Worm (Caenorhabditis elegans) whole organism, L4 larva: ENCODE measurements around the gene T24C12.1.
A peak's percentile ranks its signal among the peaks of the same experiment; 100 is the strongest.

Experiments
- F26F4.8 ChIP-seq: fragments of 200-800 bp; sonication (Bioruptor generic); conservative IDR thresholded peaks from 2 replicates; pipeline ENCODE4 v1.3.6; 2022; ENCODE audit warnings: missing genetic modification characterization, missing compliant biosample characterization
- T20F7.1 ChIP-seq: fragments of 200-800 bp; sonication (Bioruptor generic); optimal IDR thresholded peaks from 2 replicates; lab custom pipeline; 2018; ENCODE audit warnings: mild to moderate bottlenecking, missing genetic modification characterization, missing compliant biosample characterization
- Y105C5A.15 ChIP-seq: fragments of 200-800 bp; sonication (Bioruptor generic); IDR thresholded peaks from 2 replicates; pipeline ENCODE4 v1.3.6; 2022; ENCODE audit warnings: missing genetic modification characterization, missing compliant biosample characterization
- arid-1 ChIP-seq: fragments of 200-800 bp; sonication (Bioruptor generic); conservative IDR thresholded peaks from 2 replicates; pipeline ENCODE4 v1.3.6; 2022; ENCODE audit warnings: missing genetic modification reagents, missing genetic modification characterization, missing compliant biosample characterization
- ceh-28 ChIP-seq: fragments of 150-350 bp; optimal IDR thresholded peaks from 2 replicates; lab custom pipeline; 2014; ENCODE audit warnings: missing biosample characterization, missing genetic modification reagents, missing genetic modification characterization
- ceh-32 ChIP-seq: sonication (generic microtip); optimal IDR thresholded peaks from 2 replicates; lab custom pipeline; 2016; ENCODE audit warnings: mild to moderate bottlenecking, missing genetic modification characterization, missing compliant biosample characterization; ENCODE audit not compliant: poor library complexity
- daf-16 ChIP-seq, 3 experiments: sonication (generic microtip); optimal IDR thresholded peaks; 2 replicates each; lab custom pipeline; 2016 to 2017; ENCODE audit warnings: missing genetic modification characterization in 3 of 3, missing genetic modification reagents in 3 of 3, mild to moderate bottlenecking in 2 of 3, missing compliant biosample characterization in 2 of 3, missing biosample characterization in 1 of 3, moderate library complexity in 1 of 3
- dmd-6 ChIP-seq: fragments of 200-800 bp; sonication (Bioruptor generic); IDR thresholded peaks from 2 replicates; pipeline ENCODE4 v1.3.6; 2022; ENCODE audit warnings: missing genetic modification reagents, missing genetic modification characterization, missing compliant biosample characterization
- dve-1 ChIP-seq: sonication (generic microtip); optimal IDR thresholded peaks from 2 replicates; lab custom pipeline; 2017; ENCODE audit warnings: antibody characterized with exemption, mild to moderate bottlenecking, missing genetic modification characterization, missing compliant biosample characterization; ENCODE audit not compliant: insufficient read depth
- fos-1 ChIP-seq: fragments of 150-350 bp; optimal IDR thresholded peaks from 2 replicates; lab custom pipeline; 2014; ENCODE audit warnings: missing biosample characterization, missing genetic modification characterization
- gei-8 ChIP-seq: fragments of 200-800 bp; sonication (Bioruptor generic); optimal IDR thresholded peaks from 2 replicates; lab custom pipeline; 2018; ENCODE audit warnings: mild to moderate bottlenecking, missing genetic modification characterization, missing compliant biosample characterization
- hlh-11 ChIP-seq: fragments of 200-800 bp; sonication (Bioruptor generic); optimal IDR thresholded peaks from 2 replicates; lab custom pipeline; 2018; ENCODE audit warnings: mild to moderate bottlenecking, missing genetic modification characterization, missing compliant biosample characterization
- hlh-30 ChIP-seq: sonication (generic microtip); optimal IDR thresholded peaks from 2 replicates; lab custom pipeline; 2017; ENCODE audit warnings: antibody characterized with exemption, mild to moderate bottlenecking, missing genetic modification characterization, missing compliant biosample characterization; ENCODE audit not compliant: insufficient read depth
- lin-1 ChIP-seq: fragments of 200-800 bp; sonication (Bioruptor generic); IDR thresholded peaks from 2 replicates; pipeline ENCODE4 v1.3.6; 2022; ENCODE audit warnings: missing genetic modification reagents, missing genetic modification characterization, missing compliant biosample characterization
- lsy-2 ChIP-seq, 2 experiments: fragments of 150-350 bp in 1 of 2; sonication (generic microtip) in 1 of 2; optimal IDR thresholded peaks; 2 replicates each; lab custom pipeline; 2014 to 2017; ENCODE audit warnings: missing biosample characterization in 2 of 2, missing genetic modification characterization in 2 of 2
- mdl-1 ChIP-seq, 2 experiments: fragments of 150-350 bp in 1 of 2; sonication (generic microtip) in 1 of 2; optimal IDR thresholded peaks; 2 replicates each; lab custom pipeline; 2014 to 2017; ENCODE audit warnings: missing biosample characterization in 2 of 2, missing genetic modification characterization in 2 of 2
- mdt-29 ChIP-seq: fragments of 200-800 bp; sonication (Bioruptor generic); IDR thresholded peaks from 2 replicates; pipeline ENCODE4 v1.3.6; 2022; ENCODE audit warnings: missing genetic modification reagents, missing genetic modification characterization, missing compliant biosample characterization
- mes-2 ChIP-seq: sonication (generic microtip); optimal IDR thresholded peaks from 2 replicates; lab custom pipeline; 2016; ENCODE audit warnings: missing genotype, mild to moderate bottlenecking, missing genetic modification characterization, missing compliant biosample characterization; ENCODE audit not compliant: poor library complexity, severe bottlenecking
- nhr-28 ChIP-seq: fragments of 150-350 bp; optimal IDR thresholded peaks from 2 replicates; lab custom pipeline; 2014; ENCODE audit warnings: missing biosample characterization, missing genetic modification characterization
- php-3 ChIP-seq: fragments of 200-800 bp; sonication (Bioruptor generic); IDR thresholded peaks from 2 replicates; pipeline ENCODE4 v1.3.6; 2022; ENCODE audit warnings: missing genetic modification reagents, missing genetic modification characterization, missing compliant biosample characterization
- pqm-1 ChIP-seq: sonication (generic microtip); optimal IDR thresholded peaks from 2 replicates; lab custom pipeline; 2017; ENCODE audit warnings: missing biosample characterization, missing genetic modification characterization
- snpc-4 ChIP-seq: fragments of 150-350 bp; optimal IDR thresholded peaks from 2 replicates; lab custom pipeline; 2014; ENCODE audit warnings: missing biosample characterization, missing genetic modification characterization
- spr-3 ChIP-seq: fragments of 200-800 bp; sonication (Bioruptor generic); optimal IDR thresholded peaks from 2 replicates; lab custom pipeline; 2018; ENCODE audit warnings: mild to moderate bottlenecking, missing genetic modification characterization, missing compliant biosample characterization
- tra-1 ChIP-seq: fragments of 200-800 bp; sonication (Bioruptor generic); IDR thresholded peaks from 2 replicates; pipeline ENCODE4 v1.3.6; 2022; ENCODE audit warnings: missing genetic modification reagents, missing genetic modification characterization, missing compliant biosample characterization
- unc-39 ChIP-seq: sonication (generic microtip); optimal IDR thresholded peaks from 2 replicates; lab custom pipeline; 2017; ENCODE audit warnings: missing biosample characterization, missing genetic modification characterization
- unc-62 ChIP-seq, 3 experiments: fragments of 150-350 bp in 1 of 3; sonication (generic microtip); optimal IDR thresholded peaks in 2 of 3; peaks in 1 of 3; 1 replicate in 1 of 3; 2 replicates in 2 of 3; lab custom pipeline; 2014 to 2017; ENCODE audit warnings: missing biosample characterization in 3 of 3, missing genetic modification characterization in 3 of 3, missing genetic modification reagents in 3 of 3, missing genotype in 1 of 3
- zfp-3 ChIP-seq: fragments of 200-800 bp; sonication (Bioruptor generic); conservative IDR thresholded peaks from 2 replicates; pipeline ENCODE4 v1.3.6; 2022; ENCODE audit warnings: missing genetic modification reagents, missing genetic modification characterization, missing compliant biosample characterization
- ztf-7 ChIP-seq: fragments of 150-350 bp; optimal IDR thresholded peaks from 2 replicates; lab custom pipeline; 2014; ENCODE audit warnings: missing biosample characterization, missing genetic modification characterization

Gene T24C12.1

DNA sequence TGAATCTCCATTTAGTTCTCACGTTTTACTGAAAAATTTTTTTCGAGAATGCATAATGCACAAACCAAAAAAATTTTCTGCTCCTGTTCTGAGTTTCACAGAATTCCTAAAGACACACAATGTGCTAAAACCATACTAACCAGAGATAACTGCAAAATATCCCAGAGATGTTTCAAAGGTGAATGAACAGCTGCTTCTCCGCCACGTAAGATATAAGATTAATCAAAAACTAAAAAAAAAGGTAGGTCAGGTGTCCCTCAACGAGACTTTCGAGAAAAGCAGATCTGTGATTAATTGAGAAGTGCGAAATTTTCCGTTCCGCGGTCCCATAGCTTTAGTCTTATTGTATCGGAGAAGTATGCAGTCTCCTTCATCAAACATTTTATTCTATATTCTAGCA lies 34.5 kb upstream of the T24C12.1 start, which contains the start of gene F48B9.3:
TSS of gene F48B9.3 (plus strand) at position 301 of the 400 bp plus-strand sequence.
- no peak for TF ChIP-seq T20F7.1 (GFP tag; lab: Kevin White, UChicago)
- no peak for TF ChIP-seq lin-1 (GFP tag; lab: Robert Waterston, UW)
- TF ChIP-seq F26F4.8 (GFP tag; lab: Robert Waterston, UW), result no peak

DNA sequence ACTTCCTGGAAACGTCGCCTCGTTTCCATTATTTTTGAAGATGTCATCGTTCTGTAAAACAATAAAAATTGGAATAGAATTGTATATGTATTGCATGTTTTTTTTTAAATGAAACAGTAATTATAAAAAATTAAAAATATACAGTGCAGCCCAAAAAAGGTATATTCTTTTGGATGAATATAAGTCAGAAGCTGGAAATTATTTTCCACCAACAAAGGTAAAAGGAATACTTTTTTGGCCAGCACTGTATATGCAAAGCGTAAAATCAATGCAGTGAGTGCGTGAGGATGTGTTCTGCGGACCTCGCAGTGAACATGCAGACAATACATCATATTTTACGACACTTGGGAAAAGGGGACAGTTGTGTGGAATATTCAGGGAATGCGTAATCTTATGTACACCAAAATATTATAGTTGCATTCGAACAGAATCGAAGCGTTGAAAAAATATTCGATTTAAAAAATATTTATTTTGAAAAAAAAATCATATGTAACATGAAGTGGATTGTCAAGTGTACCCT lies 22.8 kb upstream of the T24C12.1 start, which contains the start of gene F48B9.8:
TSS of gene F48B9.8 (minus strand) at position 51 of the 520 bp plus-strand sequence.
- TF ChIP-seq ceh-32 (no peak), unc-62 (GFP tag; optimal IDR thresholded peaks at IDR 0.05 in 1 of 2; lab: Kevin White, UChicago) (peak in 1 of 2 experiments; percentile 70), unc-62 (tag; optimal IDR thresholded peaks at IDR 0.05; lab: Kevin White, UChicago) (no peak), arid-1 (GFP tag; lab: Robert Waterston, UW) (no peak), ztf-7 (tag; lab: Kevin White, UChicago) (peak; percentile 10), mes-2 (tag; lab: Kevin White, UChicago) (peak; percentile 16), nhr-28 (tag; lab: Kevin White, UChicago) (no peak), lsy-2 (tag; optimal IDR thresholded peaks at IDR 0.05; lab: Kevin White, UChicago) (peak in 1 of 2 experiments; percentile 51), gei-8 (no peak)

DNA sequence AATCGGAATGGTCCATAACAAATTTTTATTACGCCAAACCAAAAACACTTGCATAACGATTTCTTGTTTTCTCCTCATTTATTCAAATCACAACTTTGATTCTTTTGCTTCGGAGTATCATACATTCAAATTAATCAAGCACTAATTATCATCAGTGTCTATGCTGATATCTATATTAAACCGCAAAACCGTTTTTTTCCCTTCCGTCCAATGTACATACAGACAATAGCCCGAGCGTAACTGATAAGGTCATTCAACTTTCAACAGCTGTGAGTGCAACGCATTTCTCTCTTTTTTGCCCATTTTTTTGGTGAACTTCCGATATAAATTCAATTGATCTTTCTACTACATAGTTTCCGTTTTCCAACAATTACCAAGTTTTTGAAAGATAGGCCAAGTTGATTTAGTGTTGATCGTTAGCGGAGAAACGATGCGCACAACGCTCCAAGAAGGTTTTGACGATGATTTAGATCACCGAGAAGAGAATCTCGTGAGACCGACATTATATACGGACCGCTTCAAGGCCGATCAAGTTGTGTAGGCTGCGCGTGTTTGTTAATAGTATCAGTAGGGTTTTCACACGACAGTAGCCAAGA lies 21.4 kb upstream of the T24C12.1 start:
- TF ChIP-seq Y105C5A.15 (no peak), pqm-1 (peak; percentile 40), unc-62 (GFP tag; optimal IDR thresholded peaks at IDR 0.05 in 1 of 2; lab: Kevin White, UChicago) (peak in 1 of 2 experiments; percentile 82), unc-62 (tag; optimal IDR thresholded peaks at IDR 0.05; lab: Kevin White, UChicago) (no peak), mdt-29 (GFP tag; lab: Robert Waterston, UW) (no peak), dmd-6 (GFP tag; lab: Robert Waterston, UW) (peak; percentile 8; the same call in 1 of the 2 replicates)

DNA sequence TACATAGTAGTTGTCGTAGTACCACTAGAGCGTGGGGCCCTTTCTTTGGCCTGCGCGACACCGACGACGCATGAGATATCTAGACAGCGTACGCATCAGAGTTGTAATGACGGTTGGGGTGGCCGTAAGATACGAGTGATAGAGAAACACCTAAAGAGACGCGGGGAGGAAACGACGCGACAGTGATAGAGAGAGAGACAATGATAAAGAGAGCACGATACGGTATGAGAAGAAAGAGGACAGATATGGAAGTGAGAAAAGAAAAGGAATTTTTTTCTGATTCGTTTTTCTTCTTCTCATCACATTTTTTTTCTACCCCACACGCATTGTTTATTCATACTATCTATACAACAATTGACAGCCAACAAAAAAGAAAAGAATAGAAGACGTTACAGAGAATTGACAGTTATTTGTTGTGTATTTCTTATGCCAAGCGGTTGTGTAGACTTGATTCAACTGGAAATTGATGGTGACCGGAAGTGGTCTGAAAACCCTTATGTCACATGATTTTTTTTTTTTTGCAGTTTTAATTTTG lies 20.8 kb upstream of the T24C12.1 start:
- TF ChIP-seq dmd-6 (GFP tag; lab: Robert Waterston, UW), result peak; percentile 37
- peak; percentile 28 for TF ChIP-seq hlh-11 (tag; lab: Kevin White, UChicago)
- TF ChIP-seq tra-1 (GFP tag; lab: Robert Waterston, UW), result 0 out of 2 replicates have a peak, but pooled peaks have one; percentile 15
- TF ChIP-seq hlh-30 (tag; lab: Kevin White, UChicago), result peak; percentile 10
- peak in 1 of 2 experiments; percentile 28 for TF ChIP-seq mdl-1 (tag; optimal IDR thresholded peaks at IDR 0.05; lab: Kevin White, UChicago)
- peak; percentile 32 for TF ChIP-seq pqm-1
- TF ChIP-seq spr-3, result no peak
- peak; percentile 62 for TF ChIP-seq dve-1
- TF ChIP-seq unc-39 (tag; lab: Kevin White, UChicago), result no peak
- TF ChIP-seq nhr-28 (tag; lab: Kevin White, UChicago), result peak; percentile 43
- no peak for TF ChIP-seq snpc-4
- no peak for TF ChIP-seq daf-16 (GFP tag; optimal IDR thresholded peaks at IDR 0.05; lab: Kevin White, UChicago)
- TF ChIP-seq daf-16 (tag; optimal IDR thresholded peaks at IDR 0.05; lab: Kevin White, UChicago), result peak; percentile 15

DNA sequence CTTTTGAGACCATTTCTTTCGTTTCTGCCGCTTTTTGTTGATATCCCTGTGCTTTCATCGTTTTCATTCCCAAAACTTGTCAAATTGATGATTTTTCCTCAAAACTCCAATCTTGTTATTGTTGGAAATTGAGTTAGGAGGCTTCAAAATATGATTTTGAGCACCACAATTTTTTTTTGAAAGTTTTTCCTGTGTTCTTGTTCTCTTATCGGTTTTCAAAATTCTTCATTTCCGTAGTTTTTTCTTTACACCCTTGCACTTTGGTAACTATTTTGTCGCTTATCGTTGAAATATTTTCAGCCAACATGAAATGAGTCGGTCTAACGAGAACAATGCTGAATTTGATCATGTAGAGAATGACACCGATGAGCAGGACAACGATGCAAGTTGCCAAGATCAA lies 18.7 kb upstream of the T24C12.1 start, which contains the start of gene F48B9.1:
TSS of gene F48B9.1 (plus strand) at position 301 of the 400 bp plus-strand sequence.
- TF ChIP-seq zfp-3 (GFP tag; lab: Robert Waterston, UW) (no peak), ceh-28 (no peak), nhr-28 (tag; lab: Kevin White, UChicago) (no peak)

DNA sequence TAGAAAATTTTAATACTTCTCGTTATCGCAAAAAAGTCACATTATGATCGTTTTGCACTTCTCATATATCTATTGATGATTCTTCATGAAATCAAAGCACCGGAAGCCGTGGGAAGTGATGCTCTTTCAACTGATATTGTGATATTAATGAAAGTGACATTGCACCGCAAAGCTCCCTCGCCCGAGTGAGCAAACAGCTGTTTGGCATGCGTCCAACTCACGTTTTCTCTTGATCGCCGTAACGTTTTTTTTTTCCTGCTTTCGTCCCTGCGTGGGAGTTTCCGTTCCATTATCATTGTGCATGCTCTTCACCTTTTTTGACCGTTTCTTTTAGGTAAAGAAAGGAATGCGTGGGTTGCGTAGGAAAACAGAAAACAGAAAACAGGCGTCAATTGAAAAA lies 10.4 kb upstream of the T24C12.1 start:
- TF ChIP-seq fos-1 (tag; lab: Kevin White, UChicago) (no peak), hlh-11 (tag; lab: Kevin White, UChicago) (peak; percentile 37), php-3 (GFP tag; lab: Robert Waterston, UW) (no peak)
- TF ChIP-seq, all 104 proteins: peak for 1
